Fruit fly (Drosophila melanogaster): Measurements from ENCODE around the gene ssp2.

The ssp2 gene

DNA sequence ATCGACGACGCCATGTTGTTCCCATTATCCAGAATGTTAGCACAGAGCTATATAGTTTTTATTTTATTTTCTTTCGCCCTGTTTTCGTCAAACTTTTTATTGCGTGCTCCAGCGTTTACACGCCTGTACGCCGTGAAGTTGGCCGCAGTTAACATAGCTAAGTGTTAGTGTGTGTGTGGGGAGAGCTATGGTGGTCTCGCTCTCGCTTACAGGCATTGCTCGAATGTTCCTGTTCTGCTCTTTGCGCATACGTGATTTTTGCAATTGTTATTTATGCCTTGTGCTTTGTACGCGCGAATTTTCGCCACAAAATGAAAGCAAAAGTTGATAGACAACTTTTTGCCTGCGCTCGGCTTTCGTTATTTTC is 39.0 kb downstream of the ssp2 start (continued):
- TF ChIP-seq D19A (tag; optimal IDR thresholded peaks at IDR 0.05) = no peak
- no peak for TF ChIP-seq CG31365 (tag; optimal IDR thresholded peaks at IDR 0.05)
- no peak for TF ChIP-seq Xrp1 (GFP tag; IDR thresholded peaks at IDR 0.05)
- TF ChIP-seq Lim3 (GFP tag; IDR thresholded peaks at IDR 0.05) = no peak
- no peak for TF ChIP-seq twi (tag; optimal IDR thresholded peaks at IDR 0.05)
- TF ChIP-seq C15 (GFP tag; IDR thresholded peaks at IDR 0.05) = no peak
- TF ChIP-seq zfh2 (GFP tag; optimal IDR thresholded peaks at IDR 0.05) = no peak
- no peak for TF ChIP-seq bab2 (GFP tag; optimal IDR thresholded peaks at IDR 0.05)
- no peak for TF ChIP-seq pros (GFP tag; optimal IDR thresholded peaks at IDR 0.05)
- no peak for TF ChIP-seq zf30C (GFP tag; optimal IDR thresholded peaks at IDR 0.05)
- TF ChIP-seq so (GFP tag; IDR thresholded peaks at IDR 0.05) = no peak
- TF ChIP-seq CG10267 (tag; optimal IDR thresholded peaks at IDR 0.05) = peak; percentile 2
- TF ChIP-seq CG9797 (GFP tag; optimal IDR thresholded peaks at IDR 0.05) = no peak
- no peak for TF ChIP-seq cato (GFP tag; optimal IDR thresholded peaks at IDR 0.05; ENCODE audit: borderline replicate concordance)
- no peak for TF ChIP-seq CG12219 (GFP tag; optimal IDR thresholded peaks at IDR 0.05)
- no peak for TF ChIP-seq Hand (GFP tag; optimal IDR thresholded peaks at IDR 0.05)
- TF ChIP-seq ERR (GFP tag; optimal IDR thresholded peaks at IDR 0.05) = no peak
- no peak for TF ChIP-seq CG31441 (GFP tag; IDR thresholded peaks at IDR 0.05)
- TF ChIP-seq jing (GFP tag; optimal IDR thresholded peaks at IDR 0.05) = no peak
- peak; percentile 98 for TF ChIP-seq rib (GFP tag; IDR thresholded peaks at IDR 0.05)
- TF ChIP-seq kah (GFP tag; optimal IDR thresholded peaks at IDR 0.05) = peak; percentile 50
- TF ChIP-seq ac (GFP tag; optimal IDR thresholded peaks at IDR 0.05) = no peak
- TF ChIP-seq CG16815 (GFP tag; optimal IDR thresholded peaks at IDR 0.05) = no peak
- TF ChIP-seq YL-1 (GFP tag; optimal IDR thresholded peaks at IDR 0.05) = peak; percentile 92
- peak; percentile 86 for TF ChIP-seq CG1832 (GFP tag; optimal IDR thresholded peaks at IDR 0.05)
- TF ChIP-seq NC2β (GFP tag; optimal IDR thresholded peaks at IDR 0.05) = peak; percentile 30
- TF ChIP-seq CG8290 (GFP tag; optimal IDR thresholded peaks at IDR 0.05) = no peak
- TF ChIP-seq CG8290 (tag; optimal IDR thresholded peaks at IDR 0.05) = peak; percentile 62 to 69
- TF ChIP-seq CG7556 (GFP tag; optimal IDR thresholded peaks at IDR 0.05) = no peak
- TF ChIP-seq CG10959 (GFP tag; IDR thresholded peaks at IDR 0.05) = 0 out of 2 replicates have a peak, but pooled peaks have one; percentile 28
- peak; percentile 2 for TF ChIP-seq Hey (tag; optimal IDR thresholded peaks at IDR 0.05)
- peak; percentile 46; the same call in 1 of the 2 replicates for TF ChIP-seq MBD-R2 (GFP tag; IDR thresholded peaks at IDR 0.05)
- TF ChIP-seq stwl (tag; optimal IDR thresholded peaks at IDR 0.05) = peak; percentile 16
- no peak for TF ChIP-seq Dref (GFP tag; IDR thresholded peaks at IDR 0.05)
- TF ChIP-seq ato (GFP tag; IDR thresholded peaks at IDR 0.05; ENCODE audit: partially characterized antibody) = 0 out of 2 replicates have a peak, but pooled peaks have one; percentile 20
- TF ChIP-seq gro (GFP tag; optimal IDR thresholded peaks at IDR 0.05) = no peak
- peak; percentile 60; the same call in 1 of the 3 replicates for TF ChIP-seq otp (GFP tag; IDR thresholded peaks at IDR 0.05)
- no peak for TF ChIP-seq CG5953 (GFP tag; IDR thresholded peaks at IDR 0.05)
- TF ChIP-seq CG30431 (GFP tag; optimal IDR thresholded peaks at IDR 0.05) = no peak
- TF ChIP-seq pan (optimal IDR thresholded peaks at IDR 0.05) = no peak
- TF ChIP-seq pan (GFP tag; optimal IDR thresholded peaks at IDR 0.05 in 1 of 2, IDR thresholded peaks at IDR 0.05 in 1 of 2) = peak in 1 of 2 experiments; percentile 37
- TF ChIP-seq stc (GFP tag; IDR thresholded peaks at IDR 0.05) = no peak
- peak; percentile 37 for TF ChIP-seq HmgZ (tag; optimal IDR thresholded peaks at IDR 0.05)
- TF ChIP-seq CG7271 (tag; optimal IDR thresholded peaks at IDR 0.05) = no peak
- TF ChIP-seq dpn (GFP tag; optimal IDR thresholded peaks at IDR 0.05) = no peak
- TF ChIP-seq CG17568 (GFP tag; optimal IDR thresholded peaks at IDR 0.05) = peak; percentile 16
- TF ChIP-seq HLH3B (GFP tag; IDR thresholded peaks at IDR 0.05) = no peak
- TF ChIP-seq HLH54F (GFP tag; optimal IDR thresholded peaks at IDR 0.05) = no peak
- no peak for TF ChIP-seq CG4404 (GFP tag; IDR thresholded peaks at IDR 0.05)
- TF ChIP-seq hth (optimal IDR thresholded peaks at IDR 0.05) = no peak
- peak; percentile 42 for TF ChIP-seq nom (GFP tag; optimal IDR thresholded peaks at IDR 0.05)
- TF ChIP-seq CG32532 (GFP tag; IDR thresholded peaks at IDR 0.05) = no peak
- no peak for TF ChIP-seq gcm (GFP tag; optimal IDR thresholded peaks at IDR 0.05)
